Fruit fly (Drosophila melanogaster) whole organism, embryonic: ENCODE data around the gene ich.
A peak's percentile ranks its signal among the peaks of the same experiment; 100 is the strongest.

ENCODE experiments used
- Asciz ChIP-seq: fragments of 200-800 bp; sonication (Bioruptor generic); optimal IDR thresholded peaks from 2 replicates; lab custom pipeline; 2017; ENCODE audit warnings: missing biosample characterization, mild to moderate bottlenecking, missing genetic modification characterization, missing genetic modification reagents
- Atf6 ChIP-seq: fragments of 200-800 bp; sonication (Bioruptor generic); IDR thresholded peaks from 2 replicates; pipeline ENCODE4 v1.3.6; 2022; ENCODE audit warnings: missing biosample characterization, missing genetic modification characterization
- Awh ChIP-seq: fragments of 200-800 bp; sonication (Bioruptor generic); IDR thresholded peaks from 2 replicates; pipeline ENCODE4, ENCODE4 v1.3.6; 2022; ENCODE audit warnings: missing biosample characterization, missing genetic modification characterization
- B-H2 ChIP-seq: fragments of 200-800 bp; sonication (Bioruptor generic); optimal IDR thresholded peaks from 2 replicates; lab custom pipeline; 2018; ENCODE audit warnings: missing biosample characterization, mild to moderate bottlenecking, missing genetic modification characterization
- CG10431 ChIP-seq: fragments of 200-800 bp; sonication (Bioruptor generic); optimal IDR thresholded peaks from 3 replicates; lab custom pipeline; 2018; ENCODE audit warnings: missing biosample characterization, mild to moderate bottlenecking, missing genetic modification characterization
- CG10543 ChIP-seq: fragments of 200-800 bp; sonication (Bioruptor generic); optimal IDR thresholded peaks from 3 replicates; lab custom pipeline; 2017; ENCODE audit warnings: missing biosample characterization, mild to moderate bottlenecking, missing genetic modification characterization, moderate library complexity
- CG11560 ChIP-seq: fragments of 200-800 bp; sonication (Bioruptor generic); IDR thresholded peaks from 3 replicates; pipeline ENCODE4 v1.3.6; 2022; ENCODE audit warnings: missing biosample characterization, missing genetic modification characterization
- CG13424 ChIP-seq: fragments of 200-800 bp; sonication (Bioruptor generic); optimal IDR thresholded peaks from 2 replicates; lab custom pipeline; 2019; ENCODE audit warnings: missing biosample characterization, mild to moderate bottlenecking, missing genetic modification characterization, moderate library complexity
- CG17802 ChIP-seq: fragments of 200-800 bp; sonication (Bioruptor generic); optimal IDR thresholded peaks from 2 replicates; lab custom pipeline; 2018; ENCODE audit warnings: missing biosample characterization, mild to moderate bottlenecking, missing genetic modification characterization, moderate library complexity
- CG32532 ChIP-seq: fragments of 200-800 bp; sonication (Bioruptor generic); IDR thresholded peaks from 2 replicates; pipeline ENCODE4 v1.3.6; 2022; ENCODE audit warnings: missing biosample characterization, missing genetic modification characterization
- CG4404 ChIP-seq: fragments of 200-800 bp; sonication (Bioruptor generic); IDR thresholded peaks from 2 replicates; pipeline ENCODE4 v1.3.6; 2022; ENCODE audit warnings: missing biosample characterization, missing genetic modification characterization
- CG4854 ChIP-seq: fragments of 200-800 bp; sonication (Bioruptor generic); optimal IDR thresholded peaks from 2 replicates; lab custom pipeline; 2016; ENCODE audit warnings: missing biosample characterization, missing genetic modification characterization, inconsistent platforms
- CG6683 ChIP-seq: fragments of 200-800 bp; sonication (Bioruptor generic); optimal IDR thresholded peaks from 2 replicates; lab custom pipeline; 2017; ENCODE audit warnings: missing biosample characterization, mild to moderate bottlenecking, missing genetic modification characterization, missing genetic modification reagents
- CG7372 ChIP-seq: fragments of 200-800 bp; sonication (Bioruptor generic); IDR thresholded peaks from 2 replicates; pipeline ENCODE4 v1.3.6; 2022; ENCODE audit warnings: missing biosample characterization, missing genetic modification characterization
- CG7745 ChIP-seq: fragments of 200-800 bp; sonication (Bioruptor generic); optimal IDR thresholded peaks from 2 replicates; lab custom pipeline; 2018; ENCODE audit warnings: missing biosample characterization, mild to moderate bottlenecking, missing genetic modification characterization, moderate library complexity
- CG7839 ChIP-seq: fragments of 200-800 bp; sonication (Bioruptor generic); optimal IDR thresholded peaks from 3 replicates; lab custom pipeline; 2018; ENCODE audit warnings: missing biosample characterization, mild to moderate bottlenecking, missing genetic modification characterization, moderate library complexity
- CG7928 ChIP-seq: fragments of 200-800 bp; sonication (Bioruptor generic); optimal IDR thresholded peaks from 2 replicates; lab custom pipeline; 2017; ENCODE audit warnings: missing biosample characterization, mild to moderate bottlenecking, missing genetic modification characterization
- CG7987 ChIP-seq: fragments of 200-800 bp; sonication (Bioruptor generic); optimal IDR thresholded peaks from 2 replicates; lab custom pipeline; 2018; ENCODE audit warnings: missing biosample characterization, mild to moderate bottlenecking, missing genetic modification characterization, moderate library complexity
- CG8924 ChIP-seq: fragments of 200-800 bp; optimal IDR thresholded peaks from 3 replicates; lab custom pipeline; 2019; ENCODE audit warnings: missing biosample characterization, mild to moderate bottlenecking, missing genetic modification characterization, moderate library complexity
- CG9437 ChIP-seq: fragments of 200-800 bp; sonication (Bioruptor generic); optimal IDR thresholded peaks from 2 replicates; lab custom pipeline; 2018; ENCODE audit warnings: missing biosample characterization, mild to moderate bottlenecking, missing genetic modification characterization
- CG9797 ChIP-seq: fragments of 200-800 bp; sonication (Bioruptor generic); optimal IDR thresholded peaks from 3 replicates; lab custom pipeline; 2018; ENCODE audit warnings: missing biosample characterization, mild to moderate bottlenecking, missing genetic modification characterization
- Dfd ChIP-seq, 2 experiments: fragments of >200 bp; optimal IDR thresholded peaks; 2 replicates each; lab custom pipeline; 2017; ENCODE audit warnings: missing biosample characterization in 2 of 2, missing genetic modification characterization in 2 of 2
- Dip2 ChIP-seq: fragments of 200-800 bp; sonication (Bioruptor generic); IDR thresholded peaks from 2 replicates; pipeline ENCODE4 v1.3.6; 2022; ENCODE audit warnings: missing biosample characterization, missing genetic modification characterization
- Dll ChIP-seq: fragments of 200-800 bp; sonication (Bioruptor generic); IDR thresholded peaks from 4 replicates; pipeline ENCODE4 v1.3.6; 2022; ENCODE audit warnings: missing biosample characterization, missing genetic modification characterization; ENCODE audit not compliant: partially characterized antibody
- Dp ChIP-seq: fragments of 200-800 bp; sonication (Bioruptor generic); optimal IDR thresholded peaks from 2 replicates; lab custom pipeline; 2018; ENCODE audit warnings: missing biosample characterization, mild to moderate bottlenecking, missing genetic modification characterization, moderate library complexity
- Ets65A ChIP-seq: fragments of 200-800 bp; sonication (Bioruptor generic); peaks from one replicate; lab custom pipeline; 2016; ENCODE audit warnings: missing biosample characterization, missing genetic modification characterization
- HLH54F ChIP-seq: fragments of 200-800 bp; sonication (Bioruptor generic); optimal IDR thresholded peaks from 3 replicates; lab custom pipeline; 2016; ENCODE audit warnings: missing biosample characterization, missing genetic modification characterization
- Hmr ChIP-seq: fragments of 200-800 bp; sonication (Bioruptor generic); optimal IDR thresholded peaks from 3 replicates; lab custom pipeline; 2017; ENCODE audit warnings: mild to moderate bottlenecking, missing biosample characterization, missing genetic modification reagents, missing genetic modification characterization
- NFAT ChIP-seq: fragments of 200-800 bp; sonication (Bioruptor generic); IDR thresholded peaks from 2 replicates; pipeline ENCODE4 v1.3.6; 2022; ENCODE audit warnings: missing biosample characterization, missing genetic modification characterization
- Ravus ChIP-seq: fragments of 200-800 bp; sonication (Bioruptor generic); IDR thresholded peaks from 2 replicates; pipeline ENCODE4 v1.3.6; 2022; ENCODE audit warnings: missing biosample characterization, missing genetic modification characterization
- TFAM ChIP-seq: fragments of 200-800 bp; sonication (Bioruptor generic); optimal IDR thresholded peaks from 2 replicates; lab custom pipeline; 2017; ENCODE audit warnings: missing biosample characterization, missing genetic modification characterization, inconsistent platforms
- ab ChIP-seq: fragments of 200-800 bp; sonication (Bioruptor generic); optimal IDR thresholded peaks from 2 replicates; lab custom pipeline; 2016; ENCODE audit warnings: missing biosample characterization, missing genetic modification characterization
- chif ChIP-seq, 2 experiments: fragments of 200-800 bp; sonication (Bioruptor generic); optimal IDR thresholded peaks; 3 replicates each; lab custom pipeline; 2016; ENCODE audit warnings: missing biosample characterization in 2 of 2, missing genetic modification characterization in 2 of 2
- dmrt99B ChIP-seq: fragments of 200-800 bp; sonication (Bioruptor generic); optimal IDR thresholded peaks from 2 replicates; lab custom pipeline; 2018; ENCODE audit warnings: missing biosample characterization, mild to moderate bottlenecking, missing genetic modification characterization, moderate library complexity
- esg ChIP-seq: fragments of 200-800 bp; sonication (Bioruptor generic); conservative IDR thresholded peaks from 2 replicates; pipeline ENCODE4 v1.3.6; 2022; ENCODE audit warnings: missing biosample characterization, missing genetic modification characterization
- exex ChIP-seq: fragments of 200-800 bp; sonication (Bioruptor generic); optimal IDR thresholded peaks from 4 replicates; lab custom pipeline; 2018; ENCODE audit warnings: missing biosample characterization, mild to moderate bottlenecking, missing genetic modification characterization, moderate library complexity
- gfzf ChIP-seq: fragments of 200-800 bp; sonication (Bioruptor generic); optimal IDR thresholded peaks from 2 replicates; lab custom pipeline; 2016; ENCODE audit warnings: missing biosample characterization, mild to moderate bottlenecking, missing genetic modification characterization, moderate library complexity
- grau ChIP-seq: fragments of 200-800 bp; optimal IDR thresholded peaks from 3 replicates; lab custom pipeline; 2019; ENCODE audit warnings: missing biosample characterization, mild to moderate bottlenecking, missing genetic modification characterization, moderate library complexity
- ham ChIP-seq: fragments of 200-800 bp; sonication (Bioruptor generic); IDR thresholded peaks from 2 replicates; pipeline ENCODE4 v1.3.6; 2022; ENCODE audit warnings: missing biosample characterization, missing genetic modification characterization
- nerfin-2 ChIP-seq: fragments of 200-800 bp; sonication (Bioruptor generic); IDR thresholded peaks from 2 replicates; pipeline ENCODE4 v1.3.6; 2022; ENCODE audit warnings: missing biosample characterization, missing genetic modification characterization; ENCODE audit not compliant: partially characterized antibody
- otp ChIP-seq: fragments of 200-800 bp; sonication (Bioruptor generic); IDR thresholded peaks from 3 replicates; pipeline ENCODE4, ENCODE4 v1.3.6; 2022; ENCODE audit warnings: missing biosample characterization, missing genetic modification characterization
- pfk ChIP-seq: fragments of 200-800 bp; sonication (Bioruptor generic); optimal IDR thresholded peaks from 2 replicates; lab custom pipeline; 2018; ENCODE audit warnings: missing biosample characterization, mild to moderate bottlenecking, missing genetic modification characterization, moderate library complexity
- phol ChIP-seq: fragments of 200-800 bp; sonication (Bioruptor generic); optimal IDR thresholded peaks from 3 replicates; lab custom pipeline; 2018; ENCODE audit warnings: missing biosample characterization, mild to moderate bottlenecking, missing genetic modification characterization, moderate library complexity
- sim ChIP-seq: fragments of 200-800 bp; sonication (Bioruptor generic); IDR thresholded peaks from 2 replicates; pipeline ENCODE4 v1.3.6; 2022; ENCODE audit warnings: missing biosample characterization, missing genetic modification characterization
- so ChIP-seq: fragments of 200-800 bp; sonication (Bioruptor generic); IDR thresholded peaks from 3 replicates; pipeline ENCODE4 v1.3.6; 2022; ENCODE audit warnings: missing biosample characterization, missing genetic modification characterization
- tin ChIP-seq: fragments of 200-800 bp; sonication (Bioruptor generic); optimal IDR thresholded peaks from 3 replicates; lab custom pipeline; 2016; ENCODE audit warnings: missing biosample characterization, missing genetic modification characterization
- twi ChIP-seq: fragments of 200-800 bp; optimal IDR thresholded peaks from 2 replicates; lab custom pipeline; 2019; ENCODE audit warnings: missing biosample characterization, mild to moderate bottlenecking, missing genetic modification characterization, moderate library complexity
- vfl ChIP-seq: fragments of 200-800 bp; sonication (Bioruptor generic); optimal IDR thresholded peaks from 2 replicates; lab custom pipeline; 2016; ENCODE audit warnings: missing biosample characterization, missing genetic modification characterization
- zf30C ChIP-seq: fragments of 200-800 bp; sonication (Bioruptor generic); optimal IDR thresholded peaks from 3 replicates; lab custom pipeline; 2018; ENCODE audit warnings: missing biosample characterization, mild to moderate bottlenecking, missing genetic modification characterization

The ich gene

dm6 chr3R:8931777-8932345, 31.0 kb downstream of the ich start, which contains the start of gene pyd (continued):
- TF ChIP-seq CG9437 (GFP tag; lab: Kevin White, UChicago) (peak; percentile 43), CG10431 (GFP tag; lab: Kevin White, UChicago) (peak; percentile 52), CG7987 (GFP tag; lab: Kevin White, UChicago) (peak; percentile 53), Dip2 (no peak), Asciz (peak; percentile 33), dmrt99B (peak; percentile 51), exex (tag; lab: Kevin White, UChicago) (no peak), nerfin-2 (GFP tag; lab: Robert Waterston, UW) (no peak), phol (tag; lab: Kevin White, UChicago) (peak; percentile 94), Dfd (GFP tag; optimal IDR thresholded peaks at IDR 0.05; lab: Kevin White, UChicago) (no peak), zf30C (peak; percentile 41), vfl (GFP tag; lab: Kevin White, UChicago) (peak; percentile 66), ab (GFP tag; lab: Kevin White, UChicago) (no peak), CG10543 (GFP tag; lab: Kevin White, UChicago) (peak; percentile 74), Atf6 (GFP tag; lab: Robert Waterston, UW) (peak; percentile 64; the same call in 1 of the 2 replicates), ham (GFP tag; lab: Robert Waterston, UW) (no peak), Dll (peak; percentile 69), CG6683 (no peak), grau (tag; lab: Kevin White, UChicago) (peak; percentile 73), chif (GFP tag; optimal IDR thresholded peaks at IDR 0.05; lab: Kevin White, UChicago) (peak; percentile 49 to 60), HLH54F (GFP tag; lab: Kevin White, UChicago) (peak; percentile 65), esg (no peak), so (peak; percentile 67; the same call in 2 of the 3 replicates), TFAM (no peak), CG11560 (tag; lab: Robert Waterston, UW) (no peak), CG8924 (tag; lab: Kevin White, UChicago) (peak; percentile 80), Hmr (GFP tag; lab: Kevin White, UChicago) (peak; percentile 79), CG9797 (GFP tag; lab: Kevin White, UChicago) (peak; percentile 48), CG4404 (GFP tag; lab: Robert Waterston, UW) (0 out of 2 replicates have a peak, but pooled peaks have one; percentile 18), sim (GFP tag; lab: Robert Waterston, UW) (peak; percentile 48; the same call in 1 of the 2 replicates), pfk (GFP tag; lab: Kevin White, UChicago) (peak; percentile 60), CG17802 (tag; lab: Kevin White, UChicago) (peak; percentile 39), Awh (GFP tag; lab: Robert Waterston, UW) (peak; percentile 58; the same call in 1 of the 2 replicates), gfzf (GFP tag; lab: Kevin White, UChicago) (peak; percentile 30), CG7928 (GFP tag; lab: Kevin White, UChicago) (peak; percentile 43), CG7839 (tag; lab: Kevin White, UChicago) (peak; percentile 69), NFAT (GFP tag; lab: Robert Waterston, UW) (peak; percentile 39; the same call in 1 of the 2 replicates), CG13424 (tag; lab: Kevin White, UChicago) (peak; percentile 65), otp (GFP tag; lab: Robert Waterston, UW) (0 out of 3 replicates have a peak, but pooled peaks have one; percentile 42), Ravus (GFP tag; lab: Robert Waterston, UW) (no peak), CG7372 (GFP tag; lab: Robert Waterston, UW) (no peak), twi (tag; lab: Kevin White, UChicago) (peak; percentile 54), CG32532 (GFP tag; lab: Robert Waterston, UW) (peak; percentile 53; the same call in 1 of the 2 replicates), tin (GFP tag; lab: Kevin White, UChicago) (peak; percentile 63), Dp (GFP tag; lab: Kevin White, UChicago) (peak; percentile 49), CG7745 (tag; lab: Kevin White, UChicago) (no peak), Ets65A (GFP tag; lab: Kevin White, UChicago) (peak; percentile 95), B-H2 (GFP tag; lab: Kevin White, UChicago) (peak; percentile 21), CG4854 (GFP tag; lab: Kevin White, UChicago) (peak; percentile 28)
